Worm (Caenorhabditis elegans) whole organism, L3 larva: ENCODE data around the gene str-229.

Experiments used
- nhr-76 ChIP-seq: fragments of 150-350 bp; sonication (generic microtip); optimal IDR thresholded peaks from 5 replicates; lab custom pipeline; 2014; ENCODE audit warnings: missing biosample characterization, missing genetic modification characterization
- nhr-77 ChIP-seq: fragments of 150-350 bp; optimal IDR thresholded peaks from 2 replicates; lab custom pipeline; 2014; ENCODE audit warnings: missing biosample characterization, missing genetic modification characterization

DNA sequence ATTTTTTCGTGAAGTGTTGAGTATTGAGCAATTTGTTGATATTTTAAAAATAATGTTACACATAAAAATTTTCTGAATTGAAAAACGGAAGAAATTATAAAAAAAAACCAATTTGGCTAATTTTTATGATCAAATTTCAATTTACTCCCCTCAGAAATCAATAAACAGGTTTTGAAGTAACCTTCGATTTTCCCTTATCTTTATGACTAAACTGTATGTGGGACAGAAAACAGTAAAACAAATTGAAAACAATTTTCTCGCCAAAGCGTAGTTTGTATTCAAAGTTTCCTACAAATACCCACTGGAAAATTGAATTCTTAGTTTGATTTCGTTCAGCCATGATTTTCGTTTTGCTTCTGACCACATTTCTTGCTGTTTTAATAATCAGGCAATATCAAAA, 36.4 kb upstream of the str-229 start, which contains the start of gene cyp-35B1:
- TF ChIP-seq nhr-77, result no peak
- TF ChIP-seq nhr-76 (tag; lab: Kevin White, UChicago), result no peak
